Worm (Caenorhabditis elegans) whole organism, L4 larva: ENCODE data around the gene T28B11.1.

Experiments used
- F37D6.2 ChIP-seq: sonication (generic microtip); optimal IDR thresholded peaks from 2 replicates; lab custom pipeline; 2016; ENCODE audit warnings: mild to moderate bottlenecking, missing genetic modification characterization, missing compliant biosample characterization
- Y105C5A.15 ChIP-seq: fragments of 200-800 bp; sonication (Bioruptor generic); IDR thresholded peaks from 2 replicates; pipeline ENCODE4 v1.3.6; 2022; ENCODE audit warnings: missing genetic modification characterization, missing compliant biosample characterization
- Y5F2A.4 ChIP-seq: fragments of 200-800 bp; sonication (Bioruptor generic); optimal IDR thresholded peaks from 2 replicates; lab custom pipeline; 2018; ENCODE audit warnings: mild to moderate bottlenecking, missing genetic modification characterization, missing compliant biosample characterization
- ZK546.5 ChIP-seq, 2 experiments: sonication (generic microtip); optimal IDR thresholded peaks; 2 replicates each; lab custom pipeline; 2017; ENCODE audit warnings: missing biosample characterization in 2 of 2, missing genetic modification characterization in 2 of 2
- aha-1 ChIP-seq: fragments of 150-350 bp; peaks from one replicate; lab custom pipeline; 2014; ENCODE audit warnings: missing biosample characterization, missing genetic modification characterization
- ama-1 ChIP-seq: fragments of 150-350 bp; optimal IDR thresholded peaks from 2 replicates; lab custom pipeline; 2014; ENCODE audit warnings: inconsistent platforms, mixed read lengths
- daf-19 ChIP-seq: fragments of 200-800 bp; sonication (Bioruptor generic); conservative IDR thresholded peaks from 2 replicates; pipeline ENCODE4 v1.3.6; 2022; ENCODE audit warnings: missing genetic modification characterization, missing compliant biosample characterization
- dve-1 ChIP-seq: sonication (generic microtip); optimal IDR thresholded peaks from 2 replicates; lab custom pipeline; 2017; ENCODE audit warnings: antibody characterized with exemption, mild to moderate bottlenecking, missing genetic modification characterization, missing compliant biosample characterization; ENCODE audit not compliant: insufficient read depth
- hlh-30 ChIP-seq: sonication (generic microtip); optimal IDR thresholded peaks from 2 replicates; lab custom pipeline; 2017; ENCODE audit warnings: antibody characterized with exemption, mild to moderate bottlenecking, missing genetic modification characterization, missing compliant biosample characterization; ENCODE audit not compliant: insufficient read depth
- lim-7 ChIP-seq: fragments of 200-800 bp; sonication (Bioruptor generic); IDR thresholded peaks from 2 replicates; pipeline ENCODE4 v1.3.6; 2022; ENCODE audit warnings: missing genetic modification characterization, missing compliant biosample characterization
- lin-1 ChIP-seq: fragments of 200-800 bp; sonication (Bioruptor generic); IDR thresholded peaks from 2 replicates; pipeline ENCODE4 v1.3.6; 2022; ENCODE audit warnings: missing genetic modification reagents, missing genetic modification characterization, missing compliant biosample characterization
- lin-29 ChIP-seq: fragments of 200-800 bp; sonication (Bioruptor generic); IDR thresholded peaks from 2 replicates; pipeline ENCODE4 v1.3.6; 2022; ENCODE audit warnings: missing genetic modification reagents, missing genetic modification characterization, missing compliant biosample characterization
- lin-38 ChIP-seq: fragments of 200-800 bp; sonication (Bioruptor generic); IDR thresholded peaks from 2 replicates; pipeline ENCODE4 v1.3.6; 2022; ENCODE audit warnings: missing genetic modification reagents, missing genetic modification characterization, missing compliant biosample characterization
- mdl-1 ChIP-seq, 2 experiments: fragments of 150-350 bp in 1 of 2; sonication (generic microtip) in 1 of 2; optimal IDR thresholded peaks; 2 replicates each; lab custom pipeline; 2014 to 2017; ENCODE audit warnings: missing biosample characterization in 2 of 2, missing genetic modification characterization in 2 of 2
- mep-1 ChIP-seq: fragments of 150-350 bp; sonication (generic microtip); optimal IDR thresholded peaks from 3 replicates; lab custom pipeline; 2014; ENCODE audit warnings: missing biosample characterization, missing genetic modification characterization
- mes-2 ChIP-seq: sonication (generic microtip); optimal IDR thresholded peaks from 2 replicates; lab custom pipeline; 2016; ENCODE audit warnings: missing genotype, mild to moderate bottlenecking, missing genetic modification characterization, missing compliant biosample characterization; ENCODE audit not compliant: poor library complexity, severe bottlenecking
- mxl-3 ChIP-seq: fragments of 200-800 bp; sonication (Bioruptor generic); optimal IDR thresholded peaks from 2 replicates; lab custom pipeline; 2018; ENCODE audit warnings: mild to moderate bottlenecking, missing genetic modification characterization, missing compliant biosample characterization
- nhr-25 ChIP-seq: sonication (generic microtip); optimal IDR thresholded peaks from 2 replicates; lab custom pipeline; 2017; ENCODE audit warnings: missing genetic modification characterization, mild to moderate bottlenecking, missing compliant biosample characterization, antibody characterized with exemption, moderate library complexity, borderline replicate concordance; ENCODE audit not compliant: insufficient read depth
- nhr-28 ChIP-seq: fragments of 150-350 bp; optimal IDR thresholded peaks from 2 replicates; lab custom pipeline; 2014; ENCODE audit warnings: missing biosample characterization, missing genetic modification characterization
- nhr-76 ChIP-seq: fragments of 150-350 bp; optimal IDR thresholded peaks from 2 replicates; lab custom pipeline; 2014; ENCODE audit warnings: missing biosample characterization, missing genetic modification characterization
- pha-4 ChIP-seq, 2 experiments: fragments of 150-350 bp in 1 of 2; fragments of 200-800 bp in 1 of 2; sonication (Bioruptor generic) in 1 of 2; IDR thresholded peaks in 1 of 2; optimal IDR thresholded peaks in 1 of 2; 2 replicates each; pipeline versions ENCODE4 v1.3.6 to Lab custom; 2014 to 2022; ENCODE audit warnings: missing genetic modification characterization in 2 of 2, missing genetic modification reagents in 2 of 2, missing biosample characterization in 1 of 2, missing compliant biosample characterization in 1 of 2
- php-3 ChIP-seq: fragments of 200-800 bp; sonication (Bioruptor generic); IDR thresholded peaks from 2 replicates; pipeline ENCODE4 v1.3.6; 2022; ENCODE audit warnings: missing genetic modification reagents, missing genetic modification characterization, missing compliant biosample characterization
- pqm-1 ChIP-seq: sonication (generic microtip); optimal IDR thresholded peaks from 2 replicates; lab custom pipeline; 2017; ENCODE audit warnings: missing biosample characterization, missing genetic modification characterization
- sdz-12 ChIP-seq: fragments of 200-800 bp; sonication (Bioruptor generic); optimal IDR thresholded peaks from 2 replicates; lab custom pipeline; 2018; ENCODE audit warnings: mild to moderate bottlenecking, missing genetic modification characterization, missing compliant biosample characterization
- snpc-1.2 ChIP-seq: fragments of 200-800 bp; sonication (Bioruptor generic); IDR thresholded peaks from 2 replicates; pipeline ENCODE4 v1.3.6; 2022; ENCODE audit warnings: missing genetic modification reagents, missing genetic modification characterization, missing compliant biosample characterization
- snpc-4 ChIP-seq: fragments of 150-350 bp; optimal IDR thresholded peaks from 2 replicates; lab custom pipeline; 2014; ENCODE audit warnings: missing biosample characterization, missing genetic modification characterization
- spr-1 ChIP-seq: sonication (generic microtip); optimal IDR thresholded peaks from 2 replicates; lab custom pipeline; 2016; ENCODE audit warnings: mild to moderate bottlenecking, missing genetic modification characterization, missing compliant biosample characterization
- tra-1 ChIP-seq: fragments of 200-800 bp; sonication (Bioruptor generic); IDR thresholded peaks from 2 replicates; pipeline ENCODE4 v1.3.6; 2022; ENCODE audit warnings: missing genetic modification reagents, missing genetic modification characterization, missing compliant biosample characterization
- unc-62 ChIP-seq, 3 experiments: fragments of 150-350 bp in 1 of 3; sonication (generic microtip); optimal IDR thresholded peaks in 2 of 3; peaks in 1 of 3; 1 replicate in 1 of 3; 2 replicates in 2 of 3; lab custom pipeline; 2014 to 2017; ENCODE audit warnings: missing biosample characterization in 3 of 3, missing genetic modification characterization in 3 of 3, missing genetic modification reagents in 3 of 3, missing genotype in 1 of 3
- zip-11 ChIP-seq: fragments of 200-800 bp; sonication (Bioruptor generic); IDR thresholded peaks from 2 replicates; pipeline ENCODE4 v1.3.6; 2022; ENCODE audit warnings: missing genetic modification characterization, missing compliant biosample characterization
- ztf-11 ChIP-seq: fragments of 150-350 bp; optimal IDR thresholded peaks from 2 replicates; lab custom pipeline; 2014; ENCODE audit warnings: missing biosample characterization, missing genetic modification characterization

T28B11.1 gene

DNA sequence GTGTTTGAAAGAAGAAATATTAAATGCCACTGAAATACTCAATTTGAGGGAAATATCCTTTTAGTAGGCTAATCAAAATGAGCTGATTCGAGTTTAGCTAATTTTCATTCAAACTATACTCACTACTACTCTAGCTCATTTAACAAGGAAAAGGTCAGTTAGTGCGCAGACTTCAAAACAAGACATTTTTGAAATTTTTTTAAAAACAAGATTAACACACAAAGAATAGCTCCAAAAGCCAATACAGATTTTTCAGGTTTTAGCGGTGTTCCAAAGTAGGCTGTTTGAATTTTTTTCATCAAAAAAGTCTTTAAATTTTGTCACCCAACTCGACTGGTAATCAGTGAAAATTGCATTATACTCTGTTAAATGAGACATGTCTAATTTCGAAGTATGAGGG, 28.6 kb upstream of the T28B11.1 start:
- TF ChIP-seq nhr-25 (tag; lab: Kevin White, UChicago) (peak; percentile 31), unc-62 (GFP tag; optimal IDR thresholded peaks at IDR 0.05 in 1 of 2; lab: Kevin White, UChicago) (peak in 1 of 2 experiments; percentile 94), unc-62 (tag; optimal IDR thresholded peaks at IDR 0.05; lab: Kevin White, UChicago) (no peak), lin-1 (GFP tag; lab: Robert Waterston, UW) (no peak)

DNA sequence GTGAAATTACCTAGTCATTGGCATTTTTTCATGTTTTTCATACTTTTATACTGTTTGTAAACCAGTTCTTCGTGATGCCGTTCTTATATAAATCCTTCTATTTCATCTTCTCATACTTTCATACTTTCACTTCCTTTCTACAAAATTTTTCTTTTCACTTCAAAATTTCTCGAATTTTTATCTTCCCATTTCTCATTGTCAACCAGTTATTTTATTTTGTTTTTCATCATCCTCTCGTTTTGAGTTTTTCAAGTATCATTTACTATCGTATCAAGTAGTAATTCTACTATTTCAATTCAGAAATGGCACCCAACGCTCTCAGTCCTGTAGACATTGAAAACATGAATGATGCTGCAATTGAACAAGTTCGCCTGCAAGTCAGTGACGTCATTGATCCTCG, 26.4 kb upstream of the T28B11.1 start, which contains the start of gene F28H7.8:
Gene F28H7.8 (plus strand): TSS at position 301 of the 400 bp plus-strand sequence.
- TF ChIP-seq ZK546.5 (tag; optimal IDR thresholded peaks at IDR 0.05; lab: Kevin White, UChicago) (no peak), tra-1 (GFP tag; lab: Robert Waterston, UW) (no peak), unc-62 (GFP tag; optimal IDR thresholded peaks at IDR 0.05 in 1 of 2; lab: Kevin White, UChicago) (peak in 1 of 2 experiments; percentile 38), unc-62 (tag; optimal IDR thresholded peaks at IDR 0.05; lab: Kevin White, UChicago) (no peak), lin-29 (no peak), sdz-12 (GFP tag; lab: Kevin White, UChicago) (no peak)
- TF ChIP-seq, all 104 proteins: peak for 1

DNA sequence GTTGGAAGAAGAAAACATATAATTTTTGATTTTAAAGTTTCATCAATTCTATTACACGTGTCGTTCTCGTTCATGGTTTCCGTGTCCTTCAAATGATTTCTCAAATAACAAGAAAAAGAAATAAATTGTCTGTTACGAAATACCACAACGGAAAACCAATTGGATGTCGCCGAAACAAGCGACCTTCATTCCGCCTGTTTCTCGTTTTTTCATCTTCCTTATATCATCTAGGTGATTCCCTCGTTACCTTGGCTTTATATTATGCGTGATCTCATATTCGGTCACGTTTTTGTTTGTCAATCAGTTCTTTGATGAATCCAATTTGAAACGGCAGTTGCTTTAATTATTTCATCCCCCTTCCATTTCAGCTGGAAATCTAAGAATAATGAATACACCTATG, 24.9 kb upstream of the T28B11.1 start:
- peak; percentile 3 for TF ChIP-seq mxl-3 (GFP tag; lab: Kevin White, UChicago)
- TF ChIP-seq nhr-25 (tag; lab: Kevin White, UChicago), result peak; percentile 73
- TF ChIP-seq mep-1 (tag; lab: Kevin White, UChicago), result peak; percentile 10
- TF ChIP-seq hlh-30, result peak; percentile 24
- TF ChIP-seq unc-62 (GFP tag; optimal IDR thresholded peaks at IDR 0.05 in 1 of 2; lab: Kevin White, UChicago), result peak in 1 of 2 experiments; percentile 44
- TF ChIP-seq unc-62 (tag; optimal IDR thresholded peaks at IDR 0.05; lab: Kevin White, UChicago), result no peak
- peak; percentile 22 for TF ChIP-seq aha-1
- TF ChIP-seq pqm-1 (tag; lab: Kevin White, UChicago), result no peak
- peak; percentile 8 for TF ChIP-seq nhr-28 (tag; lab: Kevin White, UChicago)
- TF ChIP-seq nhr-76 (tag; lab: Kevin White, UChicago), result no peak
- TF ChIP-seq mdl-1 (tag; optimal IDR thresholded peaks at IDR 0.05; lab: Kevin White, UChicago), result peak in 1 of 2 experiments; percentile 48
- no peak for TF ChIP-seq Y5F2A.4 (GFP tag; lab: Kevin White, UChicago)

DNA sequence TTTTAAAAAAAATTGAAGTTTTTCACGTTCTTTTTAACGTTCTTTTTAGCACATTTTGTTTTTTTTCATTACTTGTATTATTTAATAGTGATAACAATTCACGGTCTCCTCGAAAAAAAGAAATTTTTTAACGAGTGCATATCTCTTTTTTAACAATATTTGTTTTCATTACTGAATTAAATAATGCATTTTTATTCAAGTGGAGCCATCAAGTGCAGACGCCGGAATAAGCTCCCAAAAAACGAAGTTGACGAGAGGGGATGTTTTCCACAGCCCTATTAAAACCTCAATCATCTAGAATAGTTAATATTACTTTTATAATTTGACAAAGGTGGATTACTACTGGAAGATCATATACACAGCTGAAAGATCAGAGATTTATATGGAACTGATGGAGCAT, 24.5 kb upstream of the T28B11.1 start, which contains the start of gene irld-6:
Gene irld-6 (minus strand): TSS at position 101 of the 400 bp plus-strand sequence.
- no peak for TF ChIP-seq php-3
- no peak for TF ChIP-seq sdz-12 (GFP tag; lab: Kevin White, UChicago)
- no peak for TF ChIP-seq pha-4 (GFP tag; IDR thresholded peaks at IDR 0.05; lab: Robert Waterston, UW)
- no peak for TF ChIP-seq pha-4 (tag; optimal IDR thresholded peaks at IDR 0.05; lab: Kevin White, UChicago)
- no peak for TF ChIP-seq ama-1 (lab: Kevin White, UChicago)
- TF ChIP-seq snpc-4 (tag; lab: Kevin White, UChicago), result no peak
- no peak for TF ChIP-seq snpc-1.2 (GFP tag; lab: Robert Waterston, UW)
- no peak for TF ChIP-seq spr-1 (tag; lab: Kevin White, UChicago)
- TF ChIP-seq ztf-11, result no peak
- TF ChIP-seq zip-11 (GFP tag; lab: Robert Waterston, UW), result no peak
- no peak for TF ChIP-seq Y105C5A.15 (GFP tag; lab: Robert Waterston, UW)
- no peak for TF ChIP-seq lin-38
- no peak for TF ChIP-seq daf-19 (GFP tag; lab: Robert Waterston, UW)
- no peak for TF ChIP-seq aha-1
- no peak for TF ChIP-seq mes-2 (tag; lab: Kevin White, UChicago)
- TF ChIP-seq lim-7 (GFP tag; lab: Robert Waterston, UW), result no peak

DNA sequence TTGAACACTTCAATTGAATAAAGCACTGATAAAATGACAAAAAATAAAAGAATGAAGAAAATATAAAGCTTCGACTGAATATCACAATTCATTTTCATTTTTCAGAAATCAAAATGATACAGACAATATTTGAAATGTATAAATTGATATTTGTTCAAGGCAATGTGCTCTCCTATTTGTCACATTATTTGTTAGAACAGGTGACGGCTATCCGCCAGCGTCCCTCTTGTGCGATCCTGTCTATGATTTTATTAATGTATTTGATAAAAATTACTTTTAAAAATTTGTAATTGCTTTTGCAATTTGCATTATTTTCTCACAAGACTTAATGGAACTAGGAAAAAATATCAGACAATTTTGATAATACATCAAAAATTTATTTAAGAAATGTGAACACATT, 21.8 kb upstream of the T28B11.1 start, which contains the start of gene F28H7.7:
Gene F28H7.7 (minus strand): TSS at position 101 of the 400 bp plus-strand sequence.
- no peak for TF ChIP-seq F37D6.2
- TF ChIP-seq dve-1 (tag; lab: Kevin White, UChicago), result no peak
